Fruit fly (Drosophila melanogaster): ENCODE results near the gene OtopLa.

DNA sequence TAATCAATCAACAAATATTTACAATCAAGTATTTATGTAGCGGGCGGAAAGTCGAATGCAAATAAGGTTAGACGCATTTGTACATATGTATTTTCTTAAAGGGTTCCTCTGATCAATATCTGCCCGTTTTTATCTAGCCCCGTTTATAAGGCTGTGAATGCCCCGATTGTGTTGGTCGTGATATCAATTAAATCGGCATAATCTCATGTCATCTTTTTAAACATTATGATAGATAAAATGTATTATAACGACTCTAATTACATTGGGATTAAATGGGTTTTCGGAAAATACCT is 29.8 kb upstream of the OtopLa start:
- no peak for TF ChIP-seq pan (optimal IDR thresholded peaks at IDR 0.05)
- TF ChIP-seq pan (GFP tag; optimal IDR thresholded peaks at IDR 0.05 in 1 of 2, IDR thresholded peaks at IDR 0.05 in 1 of 2) = peak in 1 of 2 experiments; percentile 1
- no peak for TF ChIP-seq pum (GFP tag; optimal IDR thresholded peaks at IDR 0.05)
- no peak for TF ChIP-seq sim (GFP tag; IDR thresholded peaks at IDR 0.05)
- no peak for TF ChIP-seq NC2α (GFP tag; optimal IDR thresholded peaks at IDR 0.05)
- no peak for TF ChIP-seq B-H2 (GFP tag; optimal IDR thresholded peaks at IDR 0.05)
- no peak for TF ChIP-seq bbx (GFP tag; IDR thresholded peaks at IDR 0.05; ENCODE audit: partially characterized antibody)
- no peak for TF ChIP-seq CG17385 (GFP tag; optimal IDR thresholded peaks at IDR 0.05)
